Worm (Caenorhabditis elegans): ENCODE measurements around the gene snu-13.

ce11 chrII:10653559-10653958 is 4.9 kb downstream of the snu-13 start:
- TF ChIP-seq nhr-76 (tag; optimal IDR thresholded peaks at IDR 0.05) (no peak), fkh-10 (GFP tag; optimal IDR thresholded peaks at IDR 0.05) (no peak), lin-39 (tag; optimal IDR thresholded peaks at IDR 0.05) (no peak), ama-1 (optimal IDR thresholded peaks at IDR 0.05) (no peak), fkh-2 (tag; optimal IDR thresholded peaks at IDR 0.05) (no peak)

All from whole organism, L3 larva.